Worm (Caenorhabditis elegans): ENCODE measurements around the gene srx-130.

ce11 chrV:13839433-13839832, 3.8 kb upstream of the srx-130 start, which contains the start of gene F55B12.10:
- TF ChIP-seq him-1 (tag; optimal IDR thresholded peaks at IDR 0.05) (no peak), W03F9.2 (tag; optimal IDR thresholded peaks at IDR 0.05) (no peak), dao-5 (tag; optimal IDR thresholded peaks at IDR 0.05) (no peak)

All from whole organism, L4/young adult.